Worm (Caenorhabditis elegans) whole organism, L4/young adult: Measurements from ENCODE around the gene T05C12.15.

ENCODE experiments used
- dao-5 ChIP-seq: sonication (generic microtip); optimal IDR thresholded peaks from 2 replicates; lab custom pipeline; 2016; ENCODE audit warnings: missing genotype, missing genetic modification characterization, moderate library complexity, missing compliant biosample characterization
- him-1 ChIP-seq: sonication (generic microtip); optimal IDR thresholded peaks from 2 replicates; lab custom pipeline; 2016; ENCODE audit warnings: missing genotype, missing genetic modification reagents, missing genetic modification characterization, missing compliant biosample characterization

ce11 chrII:8205612-8206011, 36.2 kb downstream of the T05C12.15 start:
- no peak for TF ChIP-seq him-1 (tag; lab: Kevin White, UChicago)
- no peak for TF ChIP-seq dao-5 (tag; lab: Kevin White, UChicago)
